Worm (Caenorhabditis elegans): ENCODE measurements around the gene F32D1.11.

The F32D1.11 gene

ce11 chrV:4375807-4376564 lies 9.6 kb upstream of the F32D1.11 start, which contains the start of gene F32D1.7 (continued):
- no peak for TF ChIP-seq akir-1 (GFP tag; optimal IDR thresholded peaks at IDR 0.05)
- TF ChIP-seq rec-8 (tag; optimal IDR thresholded peaks at IDR 0.05) = no peak
- TF ChIP-seq ccch-3 (GFP tag; optimal IDR thresholded peaks at IDR 0.05) = no peak
- TF ChIP-seq bed-2 (GFP tag; IDR thresholded peaks at IDR 0.05) = no peak
- TF ChIP-seq sea-2 (GFP tag; IDR thresholded peaks at IDR 0.05) = no peak
- TF ChIP-seq K12H6.12 (tag; optimal IDR thresholded peaks at IDR 0.05) = no peak
- TF ChIP-seq F55B11.4 (tag; optimal IDR thresholded peaks at IDR 0.05; ENCODE audit: borderline replicate concordance, insufficient read depth) = no peak
- no peak for TF ChIP-seq Y53F4B.3 (GFP tag; IDR thresholded peaks at IDR 0.05)
- TF ChIP-seq ceh-40 (GFP tag; IDR thresholded peaks at IDR 0.05) = no peak
- no peak for TF ChIP-seq ztf-25 (GFP tag; IDR thresholded peaks at IDR 0.05)
- no peak for TF ChIP-seq nhr-90 (tag; optimal IDR thresholded peaks at IDR 0.05)
- no peak for TF ChIP-seq rpc-1 (optimal IDR thresholded peaks at IDR 0.05)
- no peak for TF ChIP-seq rpc-1 (tag; optimal IDR thresholded peaks at IDR 0.05)
- peak; percentile 70 for TF ChIP-seq snpc-3.4 (tag; optimal IDR thresholded peaks at IDR 0.05)
- TF ChIP-seq lin-40 (tag; optimal IDR thresholded peaks at IDR 0.05) = no peak
- TF ChIP-seq Y53G8AR.9 (GFP tag; conservative IDR thresholded peaks at IDR 0.05) = no peak
- TF ChIP-seq hsf-1 (GFP tag; IDR thresholded peaks at IDR 0.05) = peak; percentile 59; the same call in 1 of the 2 replicates
- no peak for TF ChIP-seq nfya-2 (GFP tag; IDR thresholded peaks at IDR 0.05)
- no peak for TF ChIP-seq sptf-2 (GFP tag; optimal IDR thresholded peaks at IDR 0.05)
- TF ChIP-seq attf-3 (GFP tag; conservative IDR thresholded peaks at IDR 0.05) = no peak
- TF ChIP-seq die-1 (tag; optimal IDR thresholded peaks at IDR 0.05) = no peak
- TF ChIP-seq cebp-1 (GFP tag; IDR thresholded peaks at IDR 0.05) = no peak
- no peak for TF ChIP-seq cebp-1 (tag; optimal IDR thresholded peaks at IDR 0.05)
- no peak for TF ChIP-seq attf-5 (GFP tag; optimal IDR thresholded peaks at IDR 0.05)
- no peak for TF ChIP-seq ceh-79 (tag; optimal IDR thresholded peaks at IDR 0.05)
- TF ChIP-seq lsl-1 (GFP tag; optimal IDR thresholded peaks at IDR 0.05) = peak; percentile 99
- no peak for TF ChIP-seq B0336.3 (GFP tag; IDR thresholded peaks at IDR 0.05)
- TF ChIP-seq mcd-1 (GFP tag; IDR thresholded peaks at IDR 0.05) = peak; percentile 53; the same call in 1 of the 2 replicates
- no peak for TF ChIP-seq nhr-120 (GFP tag; IDR thresholded peaks at IDR 0.05)
- no peak for TF ChIP-seq nhr-27 (tag; optimal IDR thresholded peaks at IDR 0.05)
- no peak for TF ChIP-seq mxl-1 (tag; optimal IDR thresholded peaks at IDR 0.05)
- peak; percentile 69 for TF ChIP-seq zfh-2 (GFP tag; conservative IDR thresholded peaks at IDR 0.05)
- TF ChIP-seq madf-6 (GFP tag; IDR thresholded peaks at IDR 0.05) = peak; percentile 99
- no peak for TF ChIP-seq let-607 (tag; optimal IDR thresholded peaks at IDR 0.05)
- TF ChIP-seq pha-4 (tag; optimal IDR thresholded peaks at IDR 0.05) = no peak
- no peak for TF ChIP-seq sdz-38 (tag; optimal IDR thresholded peaks at IDR 0.05)
- no peak for TF ChIP-seq C06A6.2 (GFP tag; conservative IDR thresholded peaks at IDR 0.05)
- TF ChIP-seq lir-1 (GFP tag; conservative IDR thresholded peaks at IDR 0.05) = no peak; the same call in 1 of the 2 replicates
- TF ChIP-seq lsy-27 (tag; optimal IDR thresholded peaks at IDR 0.05; ENCODE audit: borderline replicate concordance, insufficient read depth) = no peak
- no peak for TF ChIP-seq Y67H2A.10 (GFP tag; conservative IDR thresholded peaks at IDR 0.05)
- no peak for TF ChIP-seq egrh-3 (GFP tag; IDR thresholded peaks at IDR 0.05)
- peak; percentile 91 for TF ChIP-seq lin-54 (GFP tag; optimal IDR thresholded peaks at IDR 0.05)
- no peak for TF ChIP-seq F57A8.1 (GFP tag; optimal IDR thresholded peaks at IDR 0.05)
- TF ChIP-seq ceh-100 (GFP tag; IDR thresholded peaks at IDR 0.05) = no peak
- peak; percentile 34 for TF ChIP-seq him-1 (tag; optimal IDR thresholded peaks at IDR 0.05)
- no peak for TF ChIP-seq aptf-3 (GFP tag; IDR thresholded peaks at IDR 0.05)
- no peak for TF ChIP-seq F10E7.11 (tag; optimal IDR thresholded peaks at IDR 0.05)
- TF ChIP-seq Y56A3A.18 (GFP tag; IDR thresholded peaks at IDR 0.05) = no peak
